Worm (Caenorhabditis elegans): ENCODE results near the gene T28D6.4.
A peak's percentile ranks its signal among the peaks of the same experiment; 100 is the strongest.

The T28D6.4 gene

DNA sequence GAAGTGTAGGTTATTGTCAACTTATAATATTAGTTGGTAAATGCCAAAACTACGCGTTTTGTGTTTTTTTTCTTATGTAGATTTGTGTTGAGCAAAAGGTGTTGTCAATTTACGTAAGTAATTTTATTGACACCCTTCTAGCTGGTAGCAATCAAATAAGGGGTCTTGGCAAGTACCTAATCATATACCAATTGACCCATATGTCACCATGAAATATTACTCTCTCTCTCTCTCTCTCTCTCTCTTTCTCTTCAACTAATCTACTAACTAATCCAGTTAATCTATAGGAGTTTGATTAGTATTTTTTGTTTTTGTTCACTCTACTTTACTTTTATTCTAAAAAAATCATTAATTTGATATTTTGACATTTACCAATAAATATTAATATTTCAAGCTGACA is 834 bp upstream of the T28D6.4 start:
- TF ChIP-seq F49E8.2 (tag; optimal IDR thresholded peaks at IDR 0.05; ENCODE audit: insufficient read depth) (no peak), hmg-20 (GFP tag; IDR thresholded peaks at IDR 0.05) (no peak), let-526 (GFP tag; IDR thresholded peaks at IDR 0.05) (no peak), hrde-1 (tag; optimal IDR thresholded peaks at IDR 0.05; ENCODE audit: borderline replicate concordance) (no peak), K11D2.4 (GFP tag; IDR thresholded peaks at IDR 0.05) (no peak), lsl-1 (GFP tag; optimal IDR thresholded peaks at IDR 0.05) (no peak), nfya-1 (tag; optimal IDR thresholded peaks at IDR 0.05; ENCODE audit: borderline replicate concordance, insufficient read depth) (no peak), snpc-4 (GFP tag; optimal IDR thresholded peaks at IDR 0.05) (no peak), snpc-4 (tag; optimal IDR thresholded peaks at IDR 0.05) (no peak), lin-26 (GFP tag; IDR thresholded peaks at IDR 0.05) (no peak), mcd-1 (GFP tag; IDR thresholded peaks at IDR 0.05) (no peak), fkh-3 (tag; optimal IDR thresholded peaks at IDR 0.05) (no peak), ceh-58 (GFP tag; IDR thresholded peaks at IDR 0.05) (no peak), pha-4 (tag; optimal IDR thresholded peaks at IDR 0.05) (no peak), attf-6 (GFP tag; IDR thresholded peaks at IDR 0.05) (no peak), ceh-79 (tag; optimal IDR thresholded peaks at IDR 0.05) (no peak)

DNA sequence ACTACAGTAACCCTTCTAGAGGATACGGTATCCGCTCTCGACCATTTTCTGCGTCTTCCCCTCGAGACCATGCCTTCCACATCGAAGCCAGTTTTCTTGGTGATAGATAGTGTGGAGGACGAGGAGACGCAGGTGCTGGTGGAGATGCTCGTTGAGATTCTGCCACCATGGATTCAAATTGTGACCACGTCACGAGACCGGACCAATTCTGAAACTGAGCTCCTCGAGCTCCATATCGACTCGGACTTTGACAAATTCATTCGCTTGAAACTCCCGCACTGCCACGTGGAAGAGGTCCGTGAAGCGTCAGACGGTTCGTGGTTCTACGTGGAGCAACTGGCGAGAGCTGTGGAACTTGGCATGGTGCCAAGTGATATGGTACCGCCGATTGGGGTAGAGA is 1.1 kb downstream of the T28D6.4 start:
- TF ChIP-seq ceh-27 (GFP tag; optimal IDR thresholded peaks at IDR 0.05), result no peak
- TF ChIP-seq zfh-2 (GFP tag; conservative IDR thresholded peaks at IDR 0.05), result peak; percentile 31; the same call in 1 of the 2 replicates
- no peak for TF ChIP-seq madf-10 (tag; optimal IDR thresholded peaks at IDR 0.05)
- no peak for TF ChIP-seq madf-8 (GFP tag; conservative IDR thresholded peaks at IDR 0.05)
- TF ChIP-seq snpc-1.1 (tag; optimal IDR thresholded peaks at IDR 0.05; ENCODE audit: insufficient read depth), result no peak

DNA sequence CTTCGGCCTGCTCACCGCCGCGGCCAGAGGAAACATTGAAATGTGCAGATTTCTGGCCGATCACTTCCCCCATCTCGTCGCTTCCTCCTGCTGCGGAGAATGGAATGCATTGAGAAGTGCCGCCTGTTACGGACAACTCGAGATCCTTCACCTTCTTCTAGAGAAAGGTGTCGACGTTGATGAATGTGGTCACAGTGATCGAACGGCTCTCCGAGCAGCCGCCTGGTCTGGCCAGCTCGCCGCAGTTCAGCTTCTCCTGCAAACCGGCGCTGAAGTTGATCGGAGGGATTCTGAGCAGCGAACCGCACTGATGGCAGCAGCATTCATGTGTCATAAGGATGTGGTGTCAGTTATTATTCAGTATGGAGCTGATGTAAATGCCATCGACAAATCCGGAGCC is 2.7 kb downstream of the T28D6.4 start:
- TF ChIP-seq hlh-26 (GFP tag; conservative IDR thresholded peaks at IDR 0.05) (no peak), zfh-2 (GFP tag; conservative IDR thresholded peaks at IDR 0.05) (peak; percentile 90), bed-1 (GFP tag; IDR thresholded peaks at IDR 0.05) (no peak), F23B12.7 (tag; optimal IDR thresholded peaks at IDR 0.05; ENCODE audit: insufficient read depth) (no peak), F57A8.1 (GFP tag; optimal IDR thresholded peaks at IDR 0.05) (no peak), unc-62 (GFP tag; optimal IDR thresholded peaks at IDR 0.05) (no peak), B0261.1 (tag; optimal IDR thresholded peaks at IDR 0.05) (no peak), egrh-3 (GFP tag; IDR thresholded peaks at IDR 0.05) (peak; percentile 41; the same call in 1 of the 2 replicates), hmg-1.2 (GFP tag; IDR thresholded peaks at IDR 0.05) (no peak)

DNA sequence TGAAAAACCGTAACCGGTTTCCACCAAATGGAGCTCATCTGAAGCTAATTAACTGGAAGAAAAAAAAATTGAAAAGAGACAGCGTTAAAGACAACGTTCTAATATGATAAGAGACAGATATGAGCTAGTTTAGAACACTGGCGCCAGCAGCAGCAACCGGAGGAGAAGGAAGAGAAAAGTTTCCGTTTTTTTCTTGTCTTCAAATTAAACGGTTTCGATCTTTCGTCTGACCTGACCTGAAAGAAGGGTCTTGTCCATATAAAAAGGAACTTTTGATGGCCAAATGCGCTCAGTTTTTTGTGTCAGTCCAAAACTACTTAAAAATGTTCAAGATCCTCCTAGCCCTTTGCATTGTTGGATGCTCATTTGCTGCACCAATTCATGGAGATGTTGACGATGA is 6.2 kb downstream of the T28D6.4 start, which contains the start of gene T28D6.3:
Gene T28D6.3, plus strand, starts transcription at position 301 of the 400 bp plus-strand sequence.
- TF ChIP-seq dpl-1 (GFP tag; optimal IDR thresholded peaks at IDR 0.05) (no peak), nfya-2 (GFP tag; IDR thresholded peaks at IDR 0.05) (no peak), ceh-100 (GFP tag; IDR thresholded peaks at IDR 0.05) (no peak), unc-62 (GFP tag; optimal IDR thresholded peaks at IDR 0.05) (no peak), ceh-58 (GFP tag; IDR thresholded peaks at IDR 0.05) (no peak), tbx-9 (tag; optimal IDR thresholded peaks at IDR 0.05; ENCODE audit: borderline replicate concordance) (no peak), F10E7.11 (tag; optimal IDR thresholded peaks at IDR 0.05) (no peak), ets-4 (GFP tag; optimal IDR thresholded peaks at IDR 0.05) (no peak), Y53F4B.3 (GFP tag; IDR thresholded peaks at IDR 0.05) (no peak), F37B4.10 (GFP tag; IDR thresholded peaks at IDR 0.05) (no peak), F23B12.7 (tag; optimal IDR thresholded peaks at IDR 0.05; ENCODE audit: insufficient read depth) (no peak), nhr-27 (tag; optimal IDR thresholded peaks at IDR 0.05) (no peak), attf-6 (GFP tag; IDR thresholded peaks at IDR 0.05) (no peak), ztf-28 (GFP tag; IDR thresholded peaks at IDR 0.05) (no peak), lin-54 (GFP tag; optimal IDR thresholded peaks at IDR 0.05) (no peak)
